Fruit fly (Drosophila melanogaster) whole organism, embryonic: ENCODE data around the gene CG3198.

Experiments
- Atf6 ChIP-seq: fragments of 200-800 bp; sonication (Bioruptor generic); IDR thresholded peaks from 2 replicates; pipeline ENCODE4 v1.3.6; 2022; ENCODE audit warnings: missing biosample characterization, missing genetic modification characterization
- Bdp1 ChIP-seq: fragments of 200-800 bp; sonication (Bioruptor generic); optimal IDR thresholded peaks from 3 replicates; lab custom pipeline; 2016; ENCODE audit warnings: missing biosample characterization, missing genetic modification characterization
- CG10321 ChIP-seq: fragments of 200-800 bp; sonication (Bioruptor generic); IDR thresholded peaks from 2 replicates; pipeline ENCODE4 v1.3.6; 2022; ENCODE audit warnings: missing biosample characterization, missing genetic modification characterization
- CG10366 ChIP-seq: fragments of 200-800 bp; sonication (Bioruptor generic); IDR thresholded peaks from 2 replicates; pipeline ENCODE4 v1.3.6; 2022; ENCODE audit warnings: missing biosample characterization, missing genetic modification characterization
- CG10959 ChIP-seq: fragments of 200-800 bp; sonication (Bioruptor generic); IDR thresholded peaks from 2 replicates; pipeline ENCODE4 v1.3.6; 2022; ENCODE audit warnings: missing biosample characterization, missing genetic modification characterization
- CG11504 ChIP-seq: fragments of 200-800 bp; sonication (Bioruptor generic); optimal IDR thresholded peaks from 3 replicates; lab custom pipeline; 2019; ENCODE audit warnings: missing biosample characterization, mild to moderate bottlenecking, missing genetic modification characterization, moderate library complexity
- CG12155 ChIP-seq: fragments of 200-800 bp; sonication (Bioruptor generic); optimal IDR thresholded peaks from 3 replicates; lab custom pipeline; 2016; ENCODE audit warnings: missing biosample characterization, missing genetic modification characterization
- CG15601 ChIP-seq: fragments of 200-800 bp; sonication (Bioruptor generic); optimal IDR thresholded peaks from 3 replicates; lab custom pipeline; 2019; ENCODE audit warnings: missing biosample characterization, mild to moderate bottlenecking, missing genetic modification characterization, moderate library complexity
- CG2116 ChIP-seq: fragments of 200-800 bp; sonication (Bioruptor generic); optimal IDR thresholded peaks from 3 replicates; lab custom pipeline; 2018; ENCODE audit warnings: missing biosample characterization, mild to moderate bottlenecking, missing genetic modification characterization
- CG3065 ChIP-seq: fragments of 200-800 bp; sonication (Bioruptor generic); optimal IDR thresholded peaks from 2 replicates; lab custom pipeline; 2016; ENCODE audit warnings: missing biosample characterization, missing genetic modification characterization
- CG32532 ChIP-seq: fragments of 200-800 bp; sonication (Bioruptor generic); IDR thresholded peaks from 2 replicates; pipeline ENCODE4 v1.3.6; 2022; ENCODE audit warnings: missing biosample characterization, missing genetic modification characterization
- CG32767 ChIP-seq: fragments of 200-800 bp; sonication (Bioruptor generic); IDR thresholded peaks from 2 replicates; pipeline ENCODE4 v1.3.6; 2022; ENCODE audit warnings: missing biosample characterization, missing genetic modification characterization
- CG33213 ChIP-seq: fragments of 200-800 bp; sonication (Bioruptor generic); optimal IDR thresholded peaks from 3 replicates; lab custom pipeline; 2016; ENCODE audit warnings: missing biosample characterization, missing genetic modification characterization
- CG34224 ChIP-seq: fragments of 200-800 bp; sonication (Bioruptor generic); IDR thresholded peaks from 3 replicates; pipeline ENCODE4 v1.3.6; 2022; ENCODE audit warnings: missing biosample characterization, missing genetic modification characterization; ENCODE audit not compliant: partially characterized antibody
- CG34422 ChIP-seq: fragments of 200-800 bp; sonication (Bioruptor generic); IDR thresholded peaks from 3 replicates; pipeline ENCODE4 v1.3.6; 2022; ENCODE audit warnings: missing biosample characterization, missing genetic modification characterization
- CG5245 ChIP-seq: fragments of 200-800 bp; sonication (Bioruptor generic); optimal IDR thresholded peaks from 3 replicates; lab custom pipeline; 2016; ENCODE audit warnings: missing biosample characterization, missing genetic modification characterization
- CG7372 ChIP-seq: fragments of 200-800 bp; sonication (Bioruptor generic); IDR thresholded peaks from 2 replicates; pipeline ENCODE4 v1.3.6; 2022; ENCODE audit warnings: missing biosample characterization, missing genetic modification characterization
- CG7963 ChIP-seq: fragments of 200-800 bp; sonication (Bioruptor generic); IDR thresholded peaks from 3 replicates; pipeline ENCODE4 v1.3.6; 2022; ENCODE audit warnings: missing biosample characterization, missing genetic modification characterization; ENCODE audit not compliant: partially characterized antibody
- CG8765 ChIP-seq: fragments of 200-800 bp; sonication (Bioruptor generic); IDR thresholded peaks from 2 replicates; pipeline ENCODE4 v1.3.6; 2022; ENCODE audit warnings: missing biosample characterization, missing genetic modification characterization
- CG9437 ChIP-seq: fragments of 200-800 bp; sonication (Bioruptor generic); optimal IDR thresholded peaks from 2 replicates; lab custom pipeline; 2018; ENCODE audit warnings: missing biosample characterization, mild to moderate bottlenecking, missing genetic modification characterization
- CG9727 ChIP-seq: fragments of 200-800 bp; sonication (Bioruptor generic); optimal IDR thresholded peaks from 3 replicates; lab custom pipeline; 2017; ENCODE audit warnings: missing biosample characterization, mild to moderate bottlenecking, missing genetic modification characterization
- CHES-1-like ChIP-seq: fragments of 200-800 bp; sonication (Bioruptor generic); optimal IDR thresholded peaks from 2 replicates; lab custom pipeline; 2016; ENCODE audit warnings: missing biosample characterization, missing genetic modification characterization
- D ChIP-seq, 2 experiments: fragments of 200-800 bp in 1 of 2; fragments of >200 bp in 1 of 2; sonication (Bioruptor generic) in 1 of 2; optimal IDR thresholded peaks; 2 replicates in 1 of 2; 3 replicates in 1 of 2; lab custom pipeline; 2017; ENCODE audit warnings: mild to moderate bottlenecking in 1 of 2, missing biosample characterization in 1 of 2, missing genetic modification characterization in 1 of 2, missing genetic modification reagents in 1 of 2
- D19B ChIP-seq: fragments of 200-800 bp; sonication (Bioruptor generic); optimal IDR thresholded peaks from 2 replicates; lab custom pipeline; 2017; ENCODE audit warnings: missing biosample characterization, mild to moderate bottlenecking, missing genetic modification characterization
- Dfd ChIP-seq, 2 experiments: fragments of >200 bp; optimal IDR thresholded peaks; 2 replicates each; lab custom pipeline; 2017; ENCODE audit warnings: missing biosample characterization in 2 of 2, missing genetic modification characterization in 2 of 2
- Ets65A ChIP-seq: fragments of 200-800 bp; sonication (Bioruptor generic); peaks from one replicate; lab custom pipeline; 2016; ENCODE audit warnings: missing biosample characterization, missing genetic modification characterization
- HmgZ ChIP-seq: fragments of 200-800 bp; sonication (Bioruptor generic); optimal IDR thresholded peaks from 2 replicates; lab custom pipeline; 2018; ENCODE audit warnings: missing biosample characterization, mild to moderate bottlenecking, missing genetic modification characterization
- MBD-R2 ChIP-seq: fragments of 200-800 bp; sonication (Bioruptor generic); IDR thresholded peaks from 2 replicates; pipeline ENCODE4 v1.3.6; 2022; ENCODE audit warnings: missing biosample characterization, missing genetic modification characterization
- Nf-YC ChIP-seq: fragments of 200-800 bp; optimal IDR thresholded peaks from 3 replicates; lab custom pipeline; 2019; ENCODE audit warnings: missing biosample characterization, mild to moderate bottlenecking, missing genetic modification characterization, moderate library complexity
- Oaz ChIP-seq: fragments of 200-800 bp; sonication (Bioruptor generic); IDR thresholded peaks from 2 replicates; pipeline ENCODE4 v1.3.6; 2022; ENCODE audit warnings: missing biosample characterization, missing genetic modification characterization
- Scr ChIP-seq: fragments of 200-800 bp; sonication (Bioruptor generic); IDR thresholded peaks from 2 replicates; pipeline ENCODE4 v1.3.6; 2022; ENCODE audit warnings: missing biosample characterization, missing genetic modification characterization; ENCODE audit not compliant: partially characterized antibody
- Sin3A ChIP-seq: fragments of >200 bp; optimal IDR thresholded peaks from 2 replicates; lab custom pipeline; 2018
- aop ChIP-seq: fragments of 200-800 bp; sonication (Bioruptor generic); IDR thresholded peaks from 2 replicates; pipeline ENCODE4 v1.3.6; 2022; ENCODE audit warnings: missing biosample characterization, missing genetic modification characterization
- cg ChIP-seq: fragments of 200-800 bp; sonication (Bioruptor generic); optimal IDR thresholded peaks from 3 replicates; lab custom pipeline; 2019; ENCODE audit warnings: missing biosample characterization, mild to moderate bottlenecking, missing genetic modification characterization, moderate library complexity
- croc ChIP-seq: fragments of 200-800 bp; sonication (Bioruptor generic); conservative IDR thresholded peaks from 3 replicates; pipeline ENCODE4 v1.3.6; 2022; ENCODE audit warnings: missing biosample characterization, missing genetic modification characterization
- danr ChIP-seq: fragments of 200-800 bp; sonication (Bioruptor generic); IDR thresholded peaks from 2 replicates; pipeline ENCODE4 v1.3.6; 2022; ENCODE audit warnings: missing biosample characterization, missing genetic modification characterization
- dati ChIP-seq: fragments of 200-800 bp; sonication (Bioruptor generic); IDR thresholded peaks from 2 replicates; pipeline ENCODE4 v1.3.6; 2022; ENCODE audit warnings: missing biosample characterization, missing genetic modification characterization
- dmrt11E ChIP-seq: fragments of 200-800 bp; sonication (Bioruptor generic); optimal IDR thresholded peaks from 3 replicates; lab custom pipeline; 2018; ENCODE audit warnings: missing biosample characterization, mild to moderate bottlenecking, missing genetic modification characterization, moderate library complexity
- fru ChIP-seq: fragments of >200 bp; optimal IDR thresholded peaks from 2 replicates; lab custom pipeline; 2017
- fu2 ChIP-seq: fragments of 200-800 bp; sonication (Bioruptor generic); optimal IDR thresholded peaks from 2 replicates; lab custom pipeline; 2016; ENCODE audit warnings: missing biosample characterization, missing genetic modification characterization
- ind ChIP-seq: fragments of 200-800 bp; sonication (Bioruptor generic); optimal IDR thresholded peaks from 3 replicates; lab custom pipeline; 2016; ENCODE audit warnings: missing biosample characterization, missing genetic modification characterization
- knrl ChIP-seq: fragments of 200-800 bp; sonication (Bioruptor generic); IDR thresholded peaks from 3 replicates; pipeline ENCODE4 v1.3.6; 2022; ENCODE audit warnings: missing biosample characterization, missing genetic modification characterization; ENCODE audit not compliant: partially characterized antibody
- mam ChIP-seq: fragments of 200-800 bp; sonication (Bioruptor generic); optimal IDR thresholded peaks from 3 replicates; lab custom pipeline; 2016; ENCODE audit warnings: missing biosample characterization, missing genetic modification characterization
- p53 ChIP-seq: fragments of 200-800 bp; sonication (Bioruptor generic); optimal IDR thresholded peaks from 2 replicates; lab custom pipeline; 2016; ENCODE audit warnings: missing biosample characterization, missing genetic modification characterization
- repo ChIP-seq: fragments of 200-800 bp; sonication (Bioruptor generic); optimal IDR thresholded peaks from 2 replicates; lab custom pipeline; 2016; ENCODE audit warnings: missing biosample characterization, missing genetic modification characterization
- sima ChIP-seq: fragments of 200-800 bp; sonication (Bioruptor generic); optimal IDR thresholded peaks from 2 replicates; lab custom pipeline; 2016; ENCODE audit warnings: missing biosample characterization, missing genetic modification characterization
- tio ChIP-seq: fragments of 200-800 bp; sonication (Bioruptor generic); optimal IDR thresholded peaks from 2 replicates; lab custom pipeline; 2017; ENCODE audit warnings: missing biosample characterization, missing genetic modification characterization, inconsistent platforms
- vnd ChIP-seq: fragments of 200-800 bp; sonication (Bioruptor generic); IDR thresholded peaks from 3 replicates; pipeline ENCODE4 v1.3.6; 2022; ENCODE audit warnings: missing biosample characterization, missing genetic modification characterization; ENCODE audit not compliant: partially characterized antibody
- yki ChIP-seq: fragments of >200 bp; optimal IDR thresholded peaks from 3 replicates; lab custom pipeline; 2018
- z ChIP-seq: fragments of 200-800 bp; sonication (Bioruptor generic); IDR thresholded peaks from 3 replicates; pipeline ENCODE4 v1.3.6; 2022; ENCODE audit warnings: missing biosample characterization, missing genetic modification characterization
- zen2 ChIP-seq: fragments of 200-800 bp; sonication (Bioruptor generic); IDR thresholded peaks from 3 replicates; pipeline ENCODE4 v1.3.6; 2022; ENCODE audit warnings: missing biosample characterization, missing genetic modification characterization; ENCODE audit not compliant: partially characterized antibody

Gene CG3198

DNA sequence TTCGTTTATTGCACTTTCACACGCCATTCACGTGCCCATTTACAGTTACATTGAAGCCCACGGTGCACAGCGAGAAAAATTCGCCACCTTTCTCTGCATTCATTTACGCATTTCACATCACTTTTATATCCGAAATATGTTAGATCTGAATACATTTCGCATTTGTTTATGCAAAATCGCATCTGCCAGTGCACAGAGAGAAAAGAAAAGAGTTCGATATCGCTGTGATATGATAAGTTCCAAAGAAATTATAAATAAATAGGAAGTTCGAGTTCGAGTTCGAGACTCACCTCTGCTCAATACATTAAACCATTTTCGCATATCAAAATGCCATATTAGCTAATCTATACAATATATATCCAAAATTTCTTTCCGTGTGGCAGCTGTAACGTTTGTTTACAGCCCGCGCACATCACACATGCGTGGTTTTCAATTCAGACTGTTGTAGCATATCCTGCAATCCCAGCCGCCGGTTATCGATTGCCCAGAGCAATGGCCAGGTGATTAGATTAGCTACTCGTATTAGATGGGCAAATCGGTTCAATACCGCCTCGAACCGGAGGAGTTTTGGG is 17.7 kb downstream of the CG3198 start (continued):
- TF ChIP-seq Scr (GFP tag; lab: Robert Waterston, UW) (no peak), CG9437 (GFP tag; lab: Kevin White, UChicago) (peak; percentile 82), aop (GFP tag; lab: Robert Waterston, UW) (0 out of 2 replicates have a peak, but pooled peaks have one; percentile 31), mam (GFP tag; lab: Kevin White, UChicago) (peak; percentile 86), Sin3A (no peak), p53 (peak; percentile 46), knrl (GFP tag; lab: Robert Waterston, UW) (no peak), CG5245 (GFP tag; lab: Kevin White, UChicago) (peak; percentile 68), HmgZ (peak; percentile 81), cg (GFP tag; lab: Kevin White, UChicago) (no peak), CG34224 (no peak), Nf-YC (tag; lab: Kevin White, UChicago) (peak; percentile 72), Bdp1 (GFP tag; lab: Kevin White, UChicago) (peak; percentile 67), CG10959 (peak; percentile 51; the same call in 1 of the 2 replicates), zen2 (no peak), z (GFP tag; lab: Robert Waterston, UW) (no peak), CG10321 (GFP tag; lab: Robert Waterston, UW) (peak; percentile 28; the same call in 1 of the 2 replicates), CG10366 (GFP tag; lab: Robert Waterston, UW) (peak; percentile 78), Oaz (GFP tag; lab: Robert Waterston, UW) (no peak; the same call in 1 of the 2 replicates), CG8765 (GFP tag; lab: Robert Waterston, UW) (peak; percentile 71), vnd (no peak), dati (no peak), CHES-1-like (peak; percentile 80), CG7963 (GFP tag; lab: Robert Waterston, UW) (no peak), MBD-R2 (peak; percentile 34; the same call in 1 of the 2 replicates), Dfd (GFP tag; optimal IDR thresholded peaks at IDR 0.05; lab: Kevin White, UChicago) (no peak), D19B (GFP tag; lab: Kevin White, UChicago) (peak; percentile 77), D (optimal IDR thresholded peaks at IDR 0.05; lab: Kevin White, UChicago) (no peak), D (GFP tag; optimal IDR thresholded peaks at IDR 0.05; lab: Kevin White, UChicago) (peak; percentile 79), ind (GFP tag; lab: Kevin White, UChicago) (peak; percentile 85), CG15601 (tag; lab: Kevin White, UChicago) (peak; percentile 49), CG3065 (GFP tag; lab: Kevin White, UChicago) (peak; percentile 15), CG34422 (GFP tag; lab: Robert Waterston, UW) (peak; percentile 75), sima (GFP tag; lab: Kevin White, UChicago) (peak; percentile 66), Atf6 (peak; percentile 88; the same call in 1 of the 2 replicates), repo (GFP tag; lab: Kevin White, UChicago) (peak; percentile 63), CG11504 (tag; lab: Kevin White, UChicago) (peak; percentile 92), danr (peak; percentile 72), CG33213 (peak; percentile 78), Ets65A (GFP tag; lab: Kevin White, UChicago) (peak; percentile 97), CG32767 (peak; percentile 68; the same call in 1 of the 2 replicates), CG12155 (GFP tag; lab: Kevin White, UChicago) (peak; percentile 76), CG7372 (GFP tag; lab: Robert Waterston, UW) (peak; percentile 78), CG9727 (peak; percentile 91), CG2116 (GFP tag; lab: Kevin White, UChicago) (peak; percentile 49), CG32532 (GFP tag; lab: Robert Waterston, UW) (peak; percentile 85), croc (GFP tag; lab: Robert Waterston, UW) (peak; percentile 60; the same call in 2 of the 3 replicates), tio (peak; percentile 82), dmrt11E (tag; lab: Kevin White, UChicago) (peak; percentile 60), fru (lab: Kevin White, UChicago) (no peak), fu2 (GFP tag; lab: Kevin White, UChicago) (peak; percentile 79), yki (no peak)
